Worm (Caenorhabditis elegans) whole organism, early embryonic: ENCODE measurements around the gene B0281.1.

Experiments
- B0310.2 ChIP-seq: sonication (generic microtip); optimal IDR thresholded peaks from 2 replicates; lab custom pipeline; 2016; ENCODE audit warnings: mild to moderate bottlenecking, missing genetic modification characterization, missing compliant biosample characterization
- F13C5.2 ChIP-seq: sonication (generic microtip); optimal IDR thresholded peaks from 2 replicates; lab custom pipeline; 2017; ENCODE audit warnings: mild to moderate bottlenecking, missing genetic modification characterization, inconsistent platforms, missing compliant biosample characterization
- aly-1 ChIP-seq: sonication (generic microtip); optimal IDR thresholded peaks from 2 replicates; lab custom pipeline; 2016; ENCODE audit warnings: missing genetic modification characterization, missing compliant biosample characterization
- ama-1 ChIP-seq: fragments of 150-350 bp; optimal IDR thresholded peaks from 2 replicates; lab custom pipeline; 2014
- ceh-13 ChIP-seq: fragments of 200-800 bp; sonication (Bioruptor generic); optimal IDR thresholded peaks from 2 replicates; lab custom pipeline; 2018; ENCODE audit warnings: mild to moderate bottlenecking, missing genetic modification characterization, missing compliant biosample characterization
- ceh-36 ChIP-seq: sonication (generic microtip); optimal IDR thresholded peaks from 2 replicates; lab custom pipeline; 2016; ENCODE audit warnings: missing genetic modification characterization, inconsistent platforms, missing compliant biosample characterization
- ets-7 ChIP-seq: sonication (generic microtip); optimal IDR thresholded peaks from 2 replicates; lab custom pipeline; 2016; ENCODE audit warnings: missing genotype, missing genetic modification characterization, missing compliant biosample characterization
- flt-1 ChIP-seq: fragments of 200-800 bp; sonication (Bioruptor generic); IDR thresholded peaks from 2 replicates; pipeline ENCODE4 v1.3.6; 2022; ENCODE audit warnings: missing genetic modification characterization, missing compliant biosample characterization
- hmbx-1 ChIP-seq: sonication (generic microtip); optimal IDR thresholded peaks from 2 replicates; lab custom pipeline; 2016; ENCODE audit warnings: mild to moderate bottlenecking, missing genetic modification characterization, missing compliant biosample characterization
- hmg-4 ChIP-seq: fragments of 200-800 bp; sonication (Bioruptor generic); optimal IDR thresholded peaks from 2 replicates; lab custom pipeline; 2018; ENCODE audit warnings: mild to moderate bottlenecking, missing genetic modification characterization, missing compliant biosample characterization
- hnd-1 ChIP-seq: sonication (generic microtip); optimal IDR thresholded peaks from 2 replicates; lab custom pipeline; 2016; ENCODE audit warnings: missing genetic modification characterization, missing compliant biosample characterization
- pes-1 ChIP-seq: fragments of 200-800 bp; sonication (Bioruptor generic); IDR thresholded peaks from 2 replicates; pipeline ENCODE4 v1.3.6; 2022; ENCODE audit warnings: missing genetic modification reagents, missing genetic modification characterization, missing compliant biosample characterization
- scrt-1 ChIP-seq: fragments of 200-800 bp; sonication (Bioruptor generic); IDR thresholded peaks from 2 replicates; pipeline ENCODE4 v1.3.6; 2022; ENCODE audit warnings: missing genetic modification characterization, missing compliant biosample characterization
- sea-1 ChIP-seq: fragments of 200-800 bp; sonication (Bioruptor generic); conservative IDR thresholded peaks from 2 replicates; pipeline ENCODE4 v1.3.6; 2022; ENCODE audit warnings: missing genetic modification characterization, missing compliant biosample characterization
- tbx-11 ChIP-seq: fragments of 200-800 bp; sonication (Bioruptor generic); IDR thresholded peaks from 2 replicates; pipeline ENCODE4 v1.3.6; 2022; ENCODE audit warnings: missing genetic modification characterization, missing compliant biosample characterization
- tbx-37 ChIP-seq: fragments of 200-800 bp; sonication (Bioruptor generic); conservative IDR thresholded peaks from 2 replicates; pipeline ENCODE4 v1.3.6; 2022; ENCODE audit warnings: missing genetic modification reagents, missing genetic modification characterization, missing compliant biosample characterization
- tra-4 ChIP-seq: sonication (generic microtip); optimal IDR thresholded peaks from 2 replicates; lab custom pipeline; 2017; ENCODE audit warnings: missing genetic modification characterization, missing compliant biosample characterization

The B0281.1 gene

DNA sequence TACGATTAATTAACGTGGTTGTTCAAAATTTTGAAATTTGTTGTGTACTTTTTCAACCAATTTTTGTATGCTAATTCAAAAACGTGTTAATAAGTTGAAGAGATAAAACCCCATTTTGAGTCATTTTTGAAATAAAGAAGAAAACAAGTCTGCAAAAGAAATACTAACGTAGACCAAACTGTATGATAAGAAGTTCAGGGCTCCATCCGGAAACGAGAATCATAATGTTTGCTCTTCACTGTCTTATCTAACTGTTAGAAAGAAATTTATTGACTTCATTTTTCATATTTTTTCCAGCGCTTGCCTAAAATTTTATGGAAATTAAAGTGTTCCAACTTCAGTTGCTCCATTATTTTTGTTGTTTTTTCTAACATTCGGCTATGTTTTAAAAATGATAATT, 7.4 kb upstream of the B0281.1 start:
- TF ChIP-seq flt-1 (no peak), B0310.2 (tag; lab: Kevin White, UChicago) (no peak), hnd-1 (tag; lab: Kevin White, UChicago) (no peak), F13C5.2 (tag; lab: Kevin White, UChicago) (no peak), ceh-13 (GFP tag; lab: Kevin White, UChicago) (no peak), tbx-37 (no peak), scrt-1 (GFP tag; lab: Robert Waterston, UW) (no peak), hmg-4 (GFP tag; lab: Kevin White, UChicago) (no peak), tra-4 (tag; lab: Kevin White, UChicago) (no peak), ama-1 (lab: Kevin White, UChicago) (no peak), sea-1 (no peak), ceh-36 (tag; lab: Kevin White, UChicago) (no peak), aly-1 (no peak), tbx-11 (no peak)

DNA sequence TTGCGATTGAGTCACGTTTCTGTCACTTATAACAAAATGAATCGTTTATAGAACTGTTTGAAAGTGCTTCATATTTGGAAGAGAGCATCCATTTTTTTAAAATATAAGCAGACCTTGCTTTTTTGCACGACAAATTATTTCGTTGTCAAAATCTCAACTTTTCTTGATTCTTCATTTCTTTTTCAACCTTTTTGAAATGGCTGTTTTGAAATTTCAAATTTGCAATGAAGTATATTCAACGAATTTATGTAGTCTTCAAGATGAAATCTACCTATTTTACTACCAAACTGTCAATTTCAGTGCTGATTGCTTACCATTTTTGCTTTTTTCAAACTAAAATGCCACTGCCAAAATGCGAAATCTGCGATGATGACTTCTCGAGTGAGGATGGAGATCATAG, 6.1 kb upstream of the B0281.1 start, which contains the start of gene B0281.3:
Gene B0281.3 (plus strand): TSS at position 301 of the 400 bp plus-strand sequence.
- TF ChIP-seq tbx-11 (no peak), ceh-13 (GFP tag; lab: Kevin White, UChicago) (no peak), ama-1 (lab: Kevin White, UChicago) (no peak), flt-1 (no peak), hmbx-1 (tag; lab: Kevin White, UChicago) (no peak), B0310.2 (tag; lab: Kevin White, UChicago) (no peak), aly-1 (no peak), tra-4 (tag; lab: Kevin White, UChicago) (no peak), ets-7 (tag; lab: Kevin White, UChicago) (no peak), sea-1 (no peak), F13C5.2 (tag; lab: Kevin White, UChicago) (no peak), ceh-36 (tag; lab: Kevin White, UChicago) (no peak), scrt-1 (GFP tag; lab: Robert Waterston, UW) (no peak), hmg-4 (GFP tag; lab: Kevin White, UChicago) (no peak), hnd-1 (tag; lab: Kevin White, UChicago) (no peak), pes-1 (GFP tag; lab: Robert Waterston, UW) (no peak), tbx-37 (no peak)

DNA sequence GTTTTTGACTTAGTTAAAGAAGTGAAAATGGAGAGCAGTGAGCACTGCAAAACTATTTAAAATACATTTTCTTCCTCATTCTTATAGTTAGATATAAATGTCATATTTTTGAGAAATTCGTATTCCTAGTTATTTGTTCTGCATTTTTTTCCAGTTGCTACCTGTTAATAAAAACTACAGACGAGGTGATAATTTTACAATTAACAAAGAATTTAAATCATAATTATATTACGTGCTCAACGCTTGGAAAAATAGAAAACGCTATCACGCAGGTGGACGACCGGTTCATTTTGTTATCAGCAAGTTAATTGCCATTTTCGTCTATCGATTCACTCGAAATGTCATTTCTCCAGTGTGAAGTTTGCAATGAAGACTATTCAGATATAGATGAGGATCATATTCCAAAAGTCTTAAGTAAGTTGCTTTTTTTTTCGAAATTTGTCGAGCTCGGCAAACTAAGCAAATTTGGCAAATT, 5.1 kb downstream of the B0281.1 start, which contains the start of the genes ZK1240.5 and ZK1240.9:
Gene ZK1240.5 (minus strand): TSS at position 51 of the 475 bp plus-strand sequence.
Gene ZK1240.9 (plus strand): TSS at position 307 of the 475 bp plus-strand sequence.
- TF ChIP-seq hnd-1 (tag; lab: Kevin White, UChicago) (no peak), B0310.2 (tag; lab: Kevin White, UChicago) (no peak), tbx-11 (no peak), hmg-4 (GFP tag; lab: Kevin White, UChicago) (no peak), F13C5.2 (tag; lab: Kevin White, UChicago) (no peak), scrt-1 (GFP tag; lab: Robert Waterston, UW) (no peak), aly-1 (no peak), ceh-13 (GFP tag; lab: Kevin White, UChicago) (no peak), flt-1 (no peak), tbx-37 (no peak), ama-1 (lab: Kevin White, UChicago) (no peak), sea-1 (no peak)

DNA sequence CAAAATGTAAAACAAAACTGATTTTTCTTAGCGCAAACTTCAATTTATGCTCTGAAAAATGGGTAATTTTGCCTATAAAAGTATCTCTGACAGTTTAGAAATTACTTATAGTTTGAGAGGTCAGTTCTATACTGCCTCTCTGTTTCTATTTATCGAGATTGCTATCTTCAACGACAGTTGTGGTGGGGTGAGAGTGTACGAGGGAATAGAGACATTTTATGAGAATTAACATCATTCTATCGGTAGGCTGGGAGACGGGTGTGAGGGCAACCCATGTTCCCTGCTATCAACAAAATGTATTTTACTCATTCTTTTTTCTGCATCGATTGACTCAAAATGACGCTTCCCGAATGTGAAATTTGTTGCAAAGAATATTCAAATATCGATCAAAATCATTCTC, 7.2 kb downstream of the B0281.1 start, which contains the start of gene ZK1240.3:
Gene ZK1240.3 (plus strand): TSS at position 238 of the 400 bp plus-strand sequence.
- TF ChIP-seq ama-1 (lab: Kevin White, UChicago) (no peak), tra-4 (tag; lab: Kevin White, UChicago) (no peak), B0310.2 (tag; lab: Kevin White, UChicago) (no peak), hmg-4 (GFP tag; lab: Kevin White, UChicago) (no peak), hmbx-1 (tag; lab: Kevin White, UChicago) (no peak), hnd-1 (tag; lab: Kevin White, UChicago) (no peak), ceh-13 (GFP tag; lab: Kevin White, UChicago) (no peak), sea-1 (no peak), tbx-11 (no peak), ceh-36 (tag; lab: Kevin White, UChicago) (no peak), flt-1 (no peak), F13C5.2 (tag; lab: Kevin White, UChicago) (no peak), pes-1 (GFP tag; lab: Robert Waterston, UW) (no peak), tbx-37 (no peak), aly-1 (no peak), scrt-1 (GFP tag; lab: Robert Waterston, UW) (no peak), ets-7 (tag; lab: Kevin White, UChicago) (no peak)

DNA sequence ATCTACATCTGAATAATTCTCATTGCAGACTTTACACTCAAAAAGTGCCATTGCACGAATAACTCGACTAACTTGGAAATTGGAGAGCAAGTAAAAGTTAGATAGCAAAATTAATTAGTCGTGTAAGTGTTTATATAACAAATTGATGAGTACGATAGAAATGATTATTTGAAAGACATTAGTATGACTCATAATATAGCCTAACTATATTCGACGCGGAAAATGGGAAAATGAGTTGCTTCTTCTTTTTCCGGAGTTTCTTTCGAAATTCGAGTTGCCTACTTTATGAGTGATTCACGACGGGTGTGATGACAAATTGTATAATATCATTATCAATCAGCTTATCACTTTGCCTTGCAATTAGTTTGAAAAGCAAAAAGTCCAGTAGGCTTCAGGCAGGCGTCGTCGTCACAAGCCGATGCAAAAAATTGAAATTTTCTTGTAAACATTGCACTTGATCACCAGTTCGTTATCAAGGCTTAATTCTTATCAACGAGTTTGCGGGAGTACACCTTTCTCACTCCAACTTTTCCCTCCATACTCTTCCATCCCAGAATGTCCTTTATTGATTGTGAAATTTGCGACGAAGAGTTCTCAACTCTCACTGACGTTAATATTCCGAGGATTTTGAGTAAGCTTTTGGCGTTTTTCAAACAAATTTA, 10.1 kb downstream of the B0281.1 start, which contains the start of the genes ZK1240.6 and ZK1240.2:
Gene ZK1240.6 (minus strand): TSS at position 51 of the 662 bp plus-strand sequence.
Gene ZK1240.2 (plus strand): TSS at position 520 of the 662 bp plus-strand sequence.
- TF ChIP-seq hnd-1 (tag; lab: Kevin White, UChicago), result no peak
- no peak for TF ChIP-seq ets-7 (tag; lab: Kevin White, UChicago)
- no peak for TF ChIP-seq ceh-13 (GFP tag; lab: Kevin White, UChicago)
- no peak for TF ChIP-seq hmbx-1 (tag; lab: Kevin White, UChicago)
- TF ChIP-seq ceh-36 (tag; lab: Kevin White, UChicago), result no peak
- no peak for TF ChIP-seq F13C5.2 (tag; lab: Kevin White, UChicago)
- TF ChIP-seq B0310.2 (tag; lab: Kevin White, UChicago), result no peak
- no peak for TF ChIP-seq aly-1

DNA sequence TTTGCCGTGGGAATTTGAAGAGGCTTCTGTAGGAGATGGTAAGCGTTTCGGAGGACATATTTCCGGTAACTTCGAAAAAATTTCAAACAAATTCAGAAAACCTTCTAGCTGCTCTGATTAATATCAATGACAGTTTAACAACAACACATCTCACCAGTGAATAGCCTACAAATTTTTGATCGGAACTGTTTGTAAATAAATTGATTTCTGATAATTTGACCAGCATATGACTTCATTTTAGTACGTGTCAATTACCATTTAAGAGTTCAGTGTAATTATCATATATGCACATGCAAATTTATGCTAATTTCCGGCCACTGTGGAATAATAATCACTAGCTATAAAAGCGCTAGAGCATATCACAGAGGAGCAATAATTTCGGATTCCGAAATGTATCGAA, 12.1 kb downstream of the B0281.1 start, which contains the start of gene ZK1240.11:
Gene ZK1240.11 (plus strand): TSS at position 301 of the 400 bp plus-strand sequence.
- TF ChIP-seq B0310.2 (tag; lab: Kevin White, UChicago), result no peak
- no peak for TF ChIP-seq tbx-11
- TF ChIP-seq ceh-36 (tag; lab: Kevin White, UChicago), result no peak
- no peak for TF ChIP-seq F13C5.2 (tag; lab: Kevin White, UChicago)
- no peak for TF ChIP-seq scrt-1 (GFP tag; lab: Robert Waterston, UW)
- no peak for TF ChIP-seq hnd-1 (tag; lab: Kevin White, UChicago)
- TF ChIP-seq flt-1, result no peak
- TF ChIP-seq hmbx-1 (tag; lab: Kevin White, UChicago), result no peak
- TF ChIP-seq ets-7 (tag; lab: Kevin White, UChicago), result no peak
- no peak for TF ChIP-seq hmg-4 (GFP tag; lab: Kevin White, UChicago)
- TF ChIP-seq tra-4 (tag; lab: Kevin White, UChicago), result no peak
- no peak for TF ChIP-seq sea-1
- TF ChIP-seq ama-1 (lab: Kevin White, UChicago), result no peak
- TF ChIP-seq ceh-13 (GFP tag; lab: Kevin White, UChicago), result no peak
- TF ChIP-seq tbx-37, result no peak
- TF ChIP-seq aly-1, result no peak
- TF ChIP-seq pes-1 (GFP tag; lab: Robert Waterston, UW), result no peak
